Worm (Caenorhabditis elegans) whole organism, mixed stage, embryonic: ENCODE data around the gene F54D8.10.

ENCODE experiments used
- M03D4.4 ChIP-seq: sonication (generic microtip); optimal IDR thresholded peaks from 2 replicates; lab custom pipeline; 2017; ENCODE audit warnings: mild to moderate bottlenecking, missing genetic modification characterization, missing compliant biosample characterization
- ces-1 ChIP-seq: fragments of 150-350 bp; optimal IDR thresholded peaks from 2 replicates; lab custom pipeline; 2014; ENCODE audit warnings: missing biosample characterization, missing genetic modification reagents, missing genetic modification characterization
- elt-3 ChIP-seq: fragments of 150-350 bp; optimal IDR thresholded peaks from 2 replicates; lab custom pipeline; 2014; ENCODE audit warnings: missing biosample characterization, missing genetic modification characterization
- mab-5 ChIP-seq: fragments of 150-350 bp; optimal IDR thresholded peaks from 2 replicates; lab custom pipeline; 2014; ENCODE audit warnings: missing biosample characterization, missing genetic modification characterization
- mep-1 ChIP-seq: fragments of 150-350 bp; optimal IDR thresholded peaks from 2 replicates; lab custom pipeline; 2017; ENCODE audit warnings: missing biosample characterization, missing genetic modification reagents, missing genetic modification characterization, inconsistent platforms
- nhr-12 ChIP-seq: fragments of 150-350 bp; optimal IDR thresholded peaks from 2 replicates; lab custom pipeline; 2014; ENCODE audit warnings: missing biosample characterization, missing genetic modification characterization
- nhr-28 ChIP-seq: fragments of 150-350 bp; optimal IDR thresholded peaks from 2 replicates; lab custom pipeline; 2014; ENCODE audit warnings: missing biosample characterization, missing genetic modification characterization
- nhr-76 ChIP-seq: sonication (generic microtip); optimal IDR thresholded peaks from 2 replicates; lab custom pipeline; 2017; ENCODE audit warnings: missing biosample characterization, missing genetic modification characterization
- pha-4 ChIP-seq: fragments of 150-350 bp; optimal IDR thresholded peaks from 2 replicates; lab custom pipeline; 2018; ENCODE audit warnings: missing biosample characterization, missing genetic modification reagents, missing genetic modification characterization
- unc-39 ChIP-seq: fragments of 150-350 bp; optimal IDR thresholded peaks from 2 replicates; lab custom pipeline; 2014; ENCODE audit warnings: missing biosample characterization, missing genetic modification characterization
- ztf-11 ChIP-seq: fragments of 150-350 bp; optimal IDR thresholded peaks from 2 replicates; lab custom pipeline; 2014; ENCODE audit warnings: missing biosample characterization, missing genetic modification characterization

ce11 chrIII:5141935-5142334 lies 47.3 kb downstream of the F54D8.10 start:
- TF ChIP-seq nhr-76 (tag; lab: Kevin White, UChicago) (no peak), pha-4 (tag; lab: Kevin White, UChicago) (no peak), elt-3 (tag; lab: Kevin White, UChicago) (no peak), nhr-28 (tag; lab: Kevin White, UChicago) (no peak), mep-1 (tag; lab: Kevin White, UChicago) (no peak), ces-1 (GFP tag; lab: Kevin White, UChicago) (no peak), nhr-12 (tag; lab: Kevin White, UChicago) (no peak), M03D4.4 (no peak), ztf-11 (tag; lab: Kevin White, UChicago) (no peak), unc-39 (no peak), mab-5 (tag; lab: Kevin White, UChicago) (no peak)
